Fruit fly (Drosophila melanogaster): Measurements from ENCODE around the gene CG3164.

Gene CG3164

dm6 chr2L:117750-118149, 12.8 kb downstream of the CG3164 start (continued):
- TF ChIP-seq CG3726 (GFP tag; IDR thresholded peaks at IDR 0.05) (no peak), Ada2b (GFP tag; IDR thresholded peaks at IDR 0.05) (no peak), CG12942 (GFP tag; optimal IDR thresholded peaks at IDR 0.05) (no peak), CG13424 (tag; optimal IDR thresholded peaks at IDR 0.05) (no peak), Lim3 (GFP tag; IDR thresholded peaks at IDR 0.05) (no peak), vfl (GFP tag; optimal IDR thresholded peaks at IDR 0.05) (no peak), al (GFP tag; IDR thresholded peaks at IDR 0.05) (no peak), Hmr (GFP tag; optimal IDR thresholded peaks at IDR 0.05) (peak; percentile 32), stwl (tag; optimal IDR thresholded peaks at IDR 0.05) (no peak), fd3F (GFP tag; optimal IDR thresholded peaks at IDR 0.05) (peak; percentile 26), Neu2 (GFP tag; optimal IDR thresholded peaks at IDR 0.05; ENCODE audit: borderline replicate concordance) (no peak), ems (GFP tag; optimal IDR thresholded peaks at IDR 0.05) (no peak), luna (GFP tag; optimal IDR thresholded peaks at IDR 0.05) (no peak), tna (GFP tag; IDR thresholded peaks at IDR 0.05; ENCODE audit: partially characterized antibody) (no peak), sd (tag; optimal IDR thresholded peaks at IDR 0.05) (no peak), Adf1 (GFP tag; IDR thresholded peaks at IDR 0.05) (no peak), chm (GFP tag; IDR thresholded peaks at IDR 0.05) (peak; percentile 54; the same call in 1 of the 2 replicates), pnt (GFP tag; optimal IDR thresholded peaks at IDR 0.05) (no peak), exex (tag; optimal IDR thresholded peaks at IDR 0.05) (peak; percentile 11), Bgb (GFP tag; IDR thresholded peaks at IDR 0.05; ENCODE audit: partially characterized antibody) (no peak), Dek (tag; optimal IDR thresholded peaks at IDR 0.05) (no peak), grn (GFP tag; optimal IDR thresholded peaks at IDR 0.05) (no peak), CG8944 (GFP tag; optimal IDR thresholded peaks at IDR 0.05) (no peak), kay (GFP tag; optimal IDR thresholded peaks at IDR 0.05) (no peak), zen2 (GFP tag; IDR thresholded peaks at IDR 0.05; ENCODE audit: partially characterized antibody) (no peak), CG7839 (tag; optimal IDR thresholded peaks at IDR 0.05) (no peak), MESR4 (GFP tag; optimal IDR thresholded peaks at IDR 0.05) (no peak), jigr1 (GFP tag; IDR thresholded peaks at IDR 0.05) (no peak), Awh (GFP tag; IDR thresholded peaks at IDR 0.05) (peak; percentile 49; the same call in 1 of the 2 replicates), btn (GFP tag; optimal IDR thresholded peaks at IDR 0.05) (peak; percentile 18), E2f2 (GFP tag; IDR thresholded peaks at IDR 0.05) (no peak), repo (GFP tag; optimal IDR thresholded peaks at IDR 0.05) (no peak), Blimp-1 (GFP tag; optimal IDR thresholded peaks at IDR 0.05) (no peak), vvl (GFP tag; IDR thresholded peaks at IDR 0.05) (no peak), CkIIα-i1 (GFP tag; IDR thresholded peaks at IDR 0.05) (no peak), Atf6 (GFP tag; IDR thresholded peaks at IDR 0.05) (0 out of 2 replicates have a peak, but pooled peaks have one; percentile 36), klu (GFP tag; IDR thresholded peaks at IDR 0.05) (no peak), CG9727 (GFP tag; optimal IDR thresholded peaks at IDR 0.05) (no peak), CG32772 (GFP tag; IDR thresholded peaks at IDR 0.05) (no peak), CG18764 (GFP tag; optimal IDR thresholded peaks at IDR 0.05) (no peak), fd96Cb (tag; optimal IDR thresholded peaks at IDR 0.05) (no peak), shn (GFP tag; optimal IDR thresholded peaks at IDR 0.05) (no peak), dimm (GFP tag; IDR thresholded peaks at IDR 0.05) (no peak), Dip2 (GFP tag; IDR thresholded peaks at IDR 0.05) (no peak), sima (GFP tag; optimal IDR thresholded peaks at IDR 0.05) (no peak), gfzf (GFP tag; optimal IDR thresholded peaks at IDR 0.05) (no peak), CG2875 (GFP tag; optimal IDR thresholded peaks at IDR 0.05) (peak; percentile 56), mam (GFP tag; optimal IDR thresholded peaks at IDR 0.05) (no peak), lola (GFP tag; optimal IDR thresholded peaks at IDR 0.05) (no peak), ham (GFP tag; IDR thresholded peaks at IDR 0.05) (no peak), tll (GFP tag; optimal IDR thresholded peaks at IDR 0.05) (no peak), CG13775 (GFP tag; optimal IDR thresholded peaks at IDR 0.05) (no peak)

All from whole organism, embryonic.